Worm (Caenorhabditis elegans): Measurements from ENCODE around the gene F22E5.11.
"Not testable (repeated sequence)": the region's sequence is repeated elsewhere in the genome, so short reads cannot be mapped to it uniquely, and the experiment has no call there.

DNA sequence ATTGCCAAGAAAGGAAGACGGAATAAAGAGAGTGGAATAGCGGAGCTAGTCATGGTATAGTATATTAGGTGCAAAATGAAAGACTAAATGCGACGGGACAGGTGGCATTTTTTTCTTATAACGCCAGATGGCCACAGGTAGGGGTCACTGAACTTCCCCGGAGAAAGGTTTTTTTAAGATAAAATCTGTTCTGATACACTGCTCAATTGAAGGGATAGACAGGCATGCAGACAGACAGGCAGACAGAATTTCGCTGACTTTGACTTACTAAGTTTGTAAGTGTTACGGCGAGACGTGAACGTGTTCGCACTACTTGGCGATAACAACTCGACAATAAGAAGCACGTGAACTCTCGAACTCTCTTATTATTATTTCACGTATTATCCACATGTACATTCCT is 29.1 kb upstream of the F22E5.11 start, which contains the start of the genes F22E5.20 and F22E5.1:
- not testable (repeated sequence) for TF ChIP-seq mdl-1 (tag; optimal IDR thresholded peaks at IDR 0.05); ama-1 (optimal IDR thresholded peaks at IDR 0.05); R02D3.7 (tag; optimal IDR thresholded peaks at IDR 0.05); ceh-82 (tag; optimal IDR thresholded peaks at IDR 0.05); nhr-21 (tag; optimal IDR thresholded peaks at IDR 0.05); zag-1 (tag; optimal IDR thresholded peaks at IDR 0.05); unc-62 (GFP tag; optimal IDR thresholded peaks at IDR 0.05); fos-1 (tag; optimal IDR thresholded peaks at IDR 0.05); ztf-4 (tag; optimal IDR thresholded peaks at IDR 0.05); nhr-77 (tag; optimal IDR thresholded peaks at IDR 0.05); unc-39 (tag; optimal IDR thresholded peaks at IDR 0.05)

Data from whole organism, L2 larva.